Fruit fly (Drosophila melanogaster) whole organism, prepupa: ENCODE measurements around the gene Spn28F.

Source experiments
- CG10631 ChIP-seq: fragments of 200-800 bp; sonication (Bioruptor generic); optimal IDR thresholded peaks from 2 replicates; lab custom pipeline; 2016; ENCODE audit warnings: missing biosample characterization, missing genetic modification characterization
- CG11294 ChIP-seq: fragments of 200-800 bp; sonication (Bioruptor generic); IDR thresholded peaks from 2 replicates; pipeline ENCODE4 v1.3.6; 2022; ENCODE audit warnings: missing biosample characterization, missing genetic modification characterization
- CG6163 ChIP-seq: fragments of 200-800 bp; sonication (Bioruptor generic); IDR thresholded peaks from 3 replicates; pipeline ENCODE4 v1.3.6; 2022; ENCODE audit warnings: missing biosample characterization, missing genetic modification characterization
- salr ChIP-seq, 2 experiments: fragments of 200-800 bp; sonication (Bioruptor generic); optimal IDR thresholded peaks; 3 replicates each; lab custom pipeline; 2016 to 2018; ENCODE audit warnings: missing biosample characterization in 2 of 2, missing genetic modification characterization in 2 of 2, mild to moderate bottlenecking in 1 of 2

- TF ChIP-seq CG6163 (GFP tag; lab: Robert Waterston, UW) (no peak), salr (GFP tag; optimal IDR thresholded peaks at IDR 0.05; lab: Kevin White, UChicago) (no peak), CG10631 (no peak), CG11294 (GFP tag; lab: Robert Waterston, UW) (no peak)
These were observed 35.7 kb downstream of the Spn28F start, which contains the start of gene CG8419 for dm6 chr2L:8205871-8206270.
